Fruit fly (Drosophila melanogaster): ENCODE data around the gene mts.

mts gene

DNA sequence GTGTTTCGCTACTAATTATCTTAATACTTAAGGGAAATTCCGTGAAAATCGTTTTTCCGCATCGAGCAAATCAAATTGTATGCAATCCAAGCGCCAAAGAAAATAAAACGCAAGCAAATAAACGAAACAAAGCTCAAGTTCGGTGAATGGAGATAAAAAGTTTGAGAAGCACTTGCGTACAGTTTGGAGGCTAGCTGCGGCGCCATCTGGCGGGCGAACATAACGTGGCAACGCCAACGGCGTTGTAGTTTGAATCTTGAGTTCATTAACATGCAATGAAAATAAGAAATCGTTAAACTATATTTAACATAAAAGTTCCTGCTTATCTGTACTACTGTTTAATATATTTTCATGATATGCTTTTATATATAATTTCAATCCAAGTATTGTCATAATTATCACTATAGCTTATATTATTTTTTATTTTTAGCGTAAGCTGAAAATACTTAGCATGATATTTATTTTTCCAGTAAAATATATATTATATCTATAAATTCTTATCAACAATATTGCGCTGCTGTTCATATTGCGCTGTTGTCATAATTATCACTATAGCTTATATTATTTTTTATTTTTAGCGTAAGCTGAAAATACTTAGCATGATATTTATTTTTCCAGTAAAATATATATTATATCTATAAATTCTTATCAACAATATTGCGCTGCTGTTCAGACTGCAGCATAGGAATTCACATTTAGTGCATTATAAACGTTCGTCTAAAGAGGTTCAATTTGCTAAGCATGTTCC is 29.1 kb downstream of the mts start, which contains the start of gene lectin-28C:
lectin-28C (plus strand) TSS at position 698 of the 748 bp plus-strand sequence.
- peak; percentile 10 for TF ChIP-seq Vsx2 (GFP tag; optimal IDR thresholded peaks at IDR 0.05; ENCODE audit: partially characterized antibody)
- TF ChIP-seq Myc (optimal IDR thresholded peaks at IDR 0.05): peak; percentile 86
- TF ChIP-seq foxo (GFP tag; optimal IDR thresholded peaks at IDR 0.05): peak in 1 of 2 experiments; percentile 0

DNA sequence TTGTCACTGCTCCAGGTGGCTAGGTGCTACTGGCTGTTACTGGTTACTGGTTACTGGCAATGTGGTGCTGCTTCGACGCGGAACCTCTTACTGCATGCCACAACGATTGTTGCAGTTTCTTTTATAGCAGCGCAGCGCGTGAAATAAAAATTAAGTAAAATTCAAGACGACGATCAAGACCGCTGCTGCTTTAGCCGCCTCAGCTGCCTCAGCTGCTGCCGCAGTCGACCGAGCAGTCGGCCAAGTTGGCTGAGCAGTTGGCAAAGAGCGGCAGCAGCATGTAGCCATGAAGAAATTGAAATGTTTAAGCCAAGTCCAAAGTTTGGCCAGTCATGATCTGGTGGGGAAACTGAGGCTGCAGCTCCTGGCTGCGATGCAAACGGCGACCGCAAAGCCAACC is 33.3 kb downstream of the mts start, which contains the start of gene TwdlE:
TwdlE (minus strand) TSS at position 101 of the 400 bp plus-strand sequence.
- TF ChIP-seq lola (GFP tag; optimal IDR thresholded peaks at IDR 0.05): no peak
- no peak for TF ChIP-seq Abd-B (GFP tag; optimal IDR thresholded peaks at IDR 0.05)
- TF ChIP-seq Hr83 (GFP tag; optimal IDR thresholded peaks at IDR 0.05; ENCODE audit: poor library complexity, severe bottlenecking): no peak
- no peak for TF ChIP-seq CrebA (GFP tag; optimal IDR thresholded peaks at IDR 0.05; ENCODE audit: borderline replicate concordance)
- TF ChIP-seq usp (GFP tag; optimal IDR thresholded peaks at IDR 0.05): no peak
- no peak for TF ChIP-seq CG32264 (GFP tag; optimal IDR thresholded peaks at IDR 0.05)
- no peak for TF ChIP-seq HLH106 (tag; optimal IDR thresholded peaks at IDR 0.05)
- no peak for TF ChIP-seq Sp1 (GFP tag; optimal IDR thresholded peaks at IDR 0.05)
- TF ChIP-seq dl (GFP tag; optimal IDR thresholded peaks at IDR 0.05; ENCODE audit: insufficient read depth in 1 of 2, partially characterized antibody in 2 of 2): no peak
- TF ChIP-seq brk (GFP tag; optimal IDR thresholded peaks at IDR 0.05): no peak
- no peak for TF ChIP-seq ey (GFP tag; optimal IDR thresholded peaks at IDR 0.05)
- no peak for TF ChIP-seq CG9705 (GFP tag; optimal IDR thresholded peaks at IDR 0.05)

DNA sequence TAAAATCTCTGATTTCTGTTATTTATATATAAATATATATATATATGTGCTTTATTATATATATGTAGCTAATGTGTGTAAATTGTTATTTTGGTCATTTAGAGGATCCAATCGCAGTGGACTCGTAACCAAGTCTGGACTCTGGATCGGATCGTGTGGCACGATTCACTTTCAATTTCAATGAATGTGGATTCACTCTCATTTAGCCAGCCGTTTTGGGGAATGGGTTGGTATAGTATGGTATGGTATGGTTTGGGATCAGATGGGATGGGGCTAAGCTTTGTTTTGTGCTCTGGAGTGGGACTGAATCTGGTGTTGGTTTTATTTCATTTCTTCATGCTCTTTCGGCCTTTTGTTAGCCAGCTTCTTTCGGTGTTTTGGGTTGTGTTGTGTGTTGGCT is 34.3 kb downstream of the mts start:
- TF ChIP-seq lola (GFP tag; optimal IDR thresholded peaks at IDR 0.05): no peak
- no peak for TF ChIP-seq woc (GFP tag; optimal IDR thresholded peaks at IDR 0.05)
- no peak for TF ChIP-seq foxo (GFP tag; optimal IDR thresholded peaks at IDR 0.05)
- no peak for TF ChIP-seq brk (GFP tag; optimal IDR thresholded peaks at IDR 0.05)
- TF ChIP-seq Abd-B (GFP tag; optimal IDR thresholded peaks at IDR 0.05): no peak
- no peak for TF ChIP-seq ey (GFP tag; optimal IDR thresholded peaks at IDR 0.05)

DNA sequence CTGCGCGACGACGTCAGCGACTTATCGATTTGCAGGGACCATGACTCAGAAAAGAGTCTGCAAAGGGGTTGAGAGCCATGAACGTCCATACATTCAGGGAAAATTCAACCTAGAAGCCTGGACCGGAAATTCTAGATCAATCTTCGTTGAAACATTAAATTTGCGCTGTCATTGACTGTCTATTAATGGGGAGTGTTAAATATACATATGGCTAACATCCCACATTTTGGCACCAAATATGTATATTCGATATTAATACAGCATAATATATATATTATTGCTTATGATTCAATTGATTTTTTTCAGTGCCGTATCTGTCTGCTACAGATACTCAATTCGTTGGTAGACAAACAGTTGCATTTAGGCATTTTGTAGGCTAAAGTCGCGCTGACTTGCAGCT is 41.2 kb downstream of the mts start:
- TF ChIP-seq Jra (GFP tag; optimal IDR thresholded peaks at IDR 0.05) (no peak), Hnf4 (GFP tag; optimal IDR thresholded peaks at IDR 0.05) (no peak), Hr83 (GFP tag; optimal IDR thresholded peaks at IDR 0.05; ENCODE audit: poor library complexity, severe bottlenecking) (no peak), woc (GFP tag; optimal IDR thresholded peaks at IDR 0.05) (no peak), sv (GFP tag; optimal IDR thresholded peaks at IDR 0.05) (no peak), OdsH (GFP tag; optimal IDR thresholded peaks at IDR 0.05) (no peak), jim (GFP tag; optimal IDR thresholded peaks at IDR 0.05) (no peak), tai (GFP tag; optimal IDR thresholded peaks at IDR 0.05) (no peak), brk (GFP tag; optimal IDR thresholded peaks at IDR 0.05) (no peak), N (GFP tag; optimal IDR thresholded peaks at IDR 0.05) (no peak), Vsx2 (GFP tag; optimal IDR thresholded peaks at IDR 0.05; ENCODE audit: partially characterized antibody) (no peak), sage (GFP tag; optimal IDR thresholded peaks at IDR 0.05) (no peak), psq (GFP tag; optimal IDR thresholded peaks at IDR 0.05) (no peak), CG9705 (GFP tag; optimal IDR thresholded peaks at IDR 0.05) (no peak), Rel (GFP tag; optimal IDR thresholded peaks at IDR 0.05) (no peak), Rel (tag; optimal IDR thresholded peaks at IDR 0.05) (no peak), CG32264 (GFP tag; optimal IDR thresholded peaks at IDR 0.05) (no peak), usp (GFP tag; optimal IDR thresholded peaks at IDR 0.05) (no peak), Dif (GFP tag; optimal IDR thresholded peaks at IDR 0.05; ENCODE audit: partially characterized antibody) (no peak), GATAd (GFP tag; optimal IDR thresholded peaks at IDR 0.05) (no peak)

DNA sequence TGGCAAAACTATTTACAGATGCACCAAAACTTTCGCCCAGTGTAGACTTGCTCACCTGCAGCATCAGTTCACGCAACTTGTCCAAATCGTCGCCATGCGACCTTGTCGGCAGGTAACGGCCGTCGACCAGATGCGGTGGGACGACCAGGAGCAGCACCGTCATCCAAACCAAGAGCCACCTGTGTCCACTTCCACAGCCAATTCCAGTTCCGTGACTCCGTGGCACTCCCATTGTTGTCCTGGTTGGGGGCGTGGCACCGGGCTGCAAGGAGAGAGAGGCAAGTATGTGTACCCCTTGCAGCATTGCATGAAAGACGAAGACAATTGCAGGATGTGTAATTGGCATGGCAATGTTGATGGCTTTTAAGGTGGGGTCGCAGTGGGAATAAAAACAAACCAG is 42.8 kb downstream of the mts start:
- TF ChIP-seq Hnf4 (GFP tag; optimal IDR thresholded peaks at IDR 0.05): no peak
- TF ChIP-seq pan (optimal IDR thresholded peaks at IDR 0.05): no peak
- TF ChIP-seq OdsH (GFP tag; optimal IDR thresholded peaks at IDR 0.05): no peak
- no peak for TF ChIP-seq Myc (optimal IDR thresholded peaks at IDR 0.05)
